Worm (Caenorhabditis elegans): ENCODE measurements around the gene pyk-2.

ce11 chrIV:10880264-10880663 is 29.4 kb upstream of the pyk-2 start, which contains the start of gene fipr-15:
- TF ChIP-seq ahr-1 (tag; optimal IDR thresholded peaks at IDR 0.05) = no peak
- TF ChIP-seq sox-4 (tag; optimal IDR thresholded peaks at IDR 0.05) = no peak
- no peak for TF ChIP-seq ceh-2 (tag; optimal IDR thresholded peaks at IDR 0.05)
- TF ChIP-seq rnt-1 (tag; optimal IDR thresholded peaks at IDR 0.05) = no peak
- TF ChIP-seq hlh-8 (tag; optimal IDR thresholded peaks at IDR 0.05) = no peak
- no peak for TF ChIP-seq nhr-11 (tag; optimal IDR thresholded peaks at IDR 0.05)
- no peak for TF ChIP-seq ets-4 (tag; optimal IDR thresholded peaks at IDR 0.05)
- TF ChIP-seq pat-9 (tag; optimal IDR thresholded peaks at IDR 0.05) = no peak
- TF ChIP-seq ceh-22 (tag; optimal IDR thresholded peaks at IDR 0.05) = no peak
- no peak for TF ChIP-seq ama-1 (optimal IDR thresholded peaks at IDR 0.05)
- no peak for TF ChIP-seq nfya-1 (tag; optimal IDR thresholded peaks at IDR 0.05)
- no peak for TF ChIP-seq F13H6.1 (tag; optimal IDR thresholded peaks at IDR 0.05)

Data from whole organism, late embryonic.